Worm (Caenorhabditis elegans) whole organism, L4/young adult: ENCODE results near the gene oma-2.

Experiments used
- W03F9.2 ChIP-seq: fragments of 150-350 bp; optimal IDR thresholded peaks from 2 replicates; lab custom pipeline; 2014; ENCODE audit warnings: missing biosample characterization, missing genetic modification characterization
- dao-5 ChIP-seq: sonication (generic microtip); optimal IDR thresholded peaks from 2 replicates; lab custom pipeline; 2016; ENCODE audit warnings: missing genotype, missing genetic modification characterization, moderate library complexity, missing compliant biosample characterization
- him-1 ChIP-seq: sonication (generic microtip); optimal IDR thresholded peaks from 2 replicates; lab custom pipeline; 2016; ENCODE audit warnings: missing genotype, missing genetic modification reagents, missing genetic modification characterization, missing compliant biosample characterization

Gene oma-2

ce11 chrV:8035947-8036346 lies 6.7 kb downstream of the oma-2 start, which contains the start of gene ZC513.14:
TSS of gene ZC513.14 (minus strand) at chrV:8036047.
- TF ChIP-seq him-1 (tag; lab: Kevin White, UChicago) = no peak
- no peak for TF ChIP-seq dao-5
- no peak for TF ChIP-seq W03F9.2

ce11 chrV:8039085-8039525 lies 9.9 kb downstream of the oma-2 start:
- TF ChIP-seq dao-5 (no peak), W03F9.2 (no peak), him-1 (tag; lab: Kevin White, UChicago) (no peak)

ce11 chrV:8039606-8040005 lies 10.4 kb downstream of the oma-2 start:
- TF ChIP-seq dao-5 = no peak
- TF ChIP-seq him-1 (tag; lab: Kevin White, UChicago) = no peak
- TF ChIP-seq W03F9.2 = no peak

ce11 chrV:8040247-8041084 lies 11.2 kb downstream of the oma-2 start:
- TF ChIP-seq dao-5 (no peak), him-1 (tag; lab: Kevin White, UChicago) (no peak), W03F9.2 (no peak)

- TF ChIP-seq him-1 (tag; lab: Kevin White, UChicago) (no peak), W03F9.2 (no peak), dao-5 (no peak)
Observed at ce11 chrV:8041336-8041868, 12.2 kb downstream of the oma-2 start.

- TF ChIP-seq W03F9.2 (no peak), dao-5 (no peak), him-1 (tag; lab: Kevin White, UChicago) (no peak)
Observed at ce11 chrV:8043664-8044063, 14.4 kb downstream of the oma-2 start.

- TF ChIP-seq dao-5 (no peak), W03F9.2 (no peak), him-1 (tag; lab: Kevin White, UChicago) (no peak)
Observed at ce11 chrV:8044957-8045356, 15.7 kb downstream of the oma-2 start.

ce11 chrV:8046706-8047105 lies 17.5 kb downstream of the oma-2 start, which contains the start of gene ZC513.3:
TSS of gene ZC513.3 (plus strand) at chrV:8047006.
- TF ChIP-seq W03F9.2 = no peak
- TF ChIP-seq dao-5 = no peak
- TF ChIP-seq him-1 (tag; lab: Kevin White, UChicago) = no peak

- TF ChIP-seq him-1 (tag; lab: Kevin White, UChicago) = no peak
- no peak for TF ChIP-seq W03F9.2
- TF ChIP-seq dao-5 = no peak
Observed at ce11 chrV:8050059-8050677, 20.9 kb downstream of the oma-2 start.

ce11 chrV:8050811-8051210 lies 21.6 kb downstream of the oma-2 start, which contains the start of gene col-43:
TSS of gene col-43 (minus strand) at chrV:8050911.
- no peak for TF ChIP-seq W03F9.2
- no peak for TF ChIP-seq him-1 (tag; lab: Kevin White, UChicago)
- no peak for TF ChIP-seq dao-5

ce11 chrV:8051851-8052250 lies 22.6 kb downstream of the oma-2 start, which contains the start of gene sth-1:
TSS of gene sth-1 (plus strand) at chrV:8052151.
- TF ChIP-seq him-1 (tag; lab: Kevin White, UChicago) = no peak

ce11 chrV:8054130-8054529 lies 24.9 kb downstream of the oma-2 start, which contains the start of gene ZC513.2:
TSS of gene ZC513.2 (plus strand) at chrV:8054430.
- no peak for TF ChIP-seq W03F9.2
- no peak for TF ChIP-seq him-1 (tag; lab: Kevin White, UChicago)
- TF ChIP-seq dao-5 = no peak

ce11 chrV:8055170-8055569 lies 25.9 kb downstream of the oma-2 start:
- no peak for TF ChIP-seq him-1 (tag; lab: Kevin White, UChicago)
- TF ChIP-seq dao-5 = no peak
- no peak for TF ChIP-seq W03F9.2

- TF ChIP-seq dao-5 (no peak), W03F9.2 (no peak), him-1 (tag; lab: Kevin White, UChicago) (no peak)
Observed at ce11 chrV:8058359-8058758, 29.1 kb downstream of the oma-2 start, which contains the start of gene str-138. TSS of gene str-138 (plus strand) at chrV:8058659.

- no peak for TF ChIP-seq dao-5
- TF ChIP-seq him-1 (tag; lab: Kevin White, UChicago) = no peak
- no peak for TF ChIP-seq W03F9.2
Observed at ce11 chrV:8062074-8062473, 32.8 kb downstream of the oma-2 start, which contains the start of gene str-139. TSS of gene str-139 (minus strand) at chrV:8062174.
